Worm (Caenorhabditis elegans): ENCODE results near the gene kup-1.

DNA sequence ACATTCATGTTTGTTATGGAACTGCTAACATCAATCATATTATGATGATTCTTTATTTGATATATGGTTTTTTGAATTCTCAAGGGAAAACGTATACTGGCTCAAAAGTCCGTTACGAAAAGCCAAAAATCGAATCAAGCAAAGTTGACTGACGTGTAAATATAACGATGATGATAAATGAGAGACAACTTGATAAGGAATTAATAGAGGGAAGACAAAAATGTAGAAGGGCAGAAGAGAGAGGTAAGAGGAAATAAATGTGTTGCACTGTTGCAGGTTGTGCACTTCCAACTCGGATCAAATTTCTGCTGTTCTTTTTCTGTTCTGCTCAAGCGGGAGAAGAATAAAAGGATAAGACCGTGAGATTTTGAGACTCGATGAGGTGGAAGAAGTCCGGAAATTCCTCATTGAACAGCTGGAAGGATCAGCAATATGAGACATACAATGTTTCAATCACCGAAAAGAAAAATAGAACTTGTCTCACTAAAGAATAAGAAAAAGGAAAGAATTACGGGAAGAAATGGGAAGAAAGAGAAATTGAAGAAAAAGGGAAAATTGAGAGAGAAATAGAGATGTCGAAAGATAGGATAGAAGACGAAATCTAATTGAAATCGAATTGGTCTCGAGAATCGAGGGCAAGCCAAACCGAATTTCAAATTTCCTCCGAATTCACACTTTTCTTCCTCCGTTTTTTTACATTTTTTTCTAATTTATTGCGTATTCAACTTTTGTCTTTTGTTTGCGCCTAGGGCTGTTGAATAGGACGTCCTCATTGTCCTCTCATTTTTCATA, 54.4 kb downstream of the kup-1 start:
- TF ChIP-seq pqm-1 (tag; optimal IDR thresholded peaks at IDR 0.05) = no peak
- TF ChIP-seq ceh-18 (tag; optimal IDR thresholded peaks at IDR 0.05) = no peak
- no peak for TF ChIP-seq unc-55 (GFP tag; optimal IDR thresholded peaks at IDR 0.05)
- no peak for TF ChIP-seq elt-2 (tag; optimal IDR thresholded peaks at IDR 0.05)
- TF ChIP-seq fkh-6 (tag; optimal IDR thresholded peaks at IDR 0.05) = no peak
- no peak for TF ChIP-seq nhr-11 (tag; optimal IDR thresholded peaks at IDR 0.05)
- TF ChIP-seq ama-1 (optimal IDR thresholded peaks at IDR 0.05) = no peak
- TF ChIP-seq fax-1 (tag; optimal IDR thresholded peaks at IDR 0.05) = no peak
- TF ChIP-seq tbx-2 (tag; optimal IDR thresholded peaks at IDR 0.05) = no peak
- TF ChIP-seq dve-1 (tag; optimal IDR thresholded peaks at IDR 0.05) = no peak

All from whole organism, late embryonic.